Fruit fly (Drosophila melanogaster): ENCODE measurements around the gene CG32500.

The CG32500 gene

DNA sequence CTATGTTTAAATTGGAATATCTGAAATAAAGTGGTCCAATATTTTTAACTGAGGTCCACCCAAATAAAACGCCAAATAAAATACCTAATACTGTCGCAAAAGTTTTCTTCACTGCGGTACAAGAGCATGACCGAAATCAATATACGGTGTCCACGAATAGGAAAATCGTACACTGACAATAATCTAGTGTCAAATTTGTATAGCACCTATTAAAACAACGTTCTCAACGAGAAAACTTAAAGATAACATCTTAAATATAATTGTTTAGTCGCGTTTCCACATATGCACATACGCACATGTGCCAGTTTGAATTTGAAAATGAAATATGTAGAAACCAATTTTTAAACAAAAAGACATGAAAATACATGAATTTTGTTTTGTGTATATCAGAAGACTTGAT is 7.9 kb upstream of the CG32500 start (continued):
- TF ChIP-seq Eip93F (GFP tag; optimal IDR thresholded peaks at IDR 0.05) (no peak), topi (GFP tag; optimal IDR thresholded peaks at IDR 0.05) (peak; percentile 61), CG8119 (GFP tag; IDR thresholded peaks at IDR 0.05) (peak; percentile 56; the same call in 1 of the 3 replicates), CG11294 (GFP tag; IDR thresholded peaks at IDR 0.05) (no peak), CG6854 (GFP tag; optimal IDR thresholded peaks at IDR 0.05) (no peak), CG8319 (GFP tag; optimal IDR thresholded peaks at IDR 0.05) (no peak), CG15336 (GFP tag; IDR thresholded peaks at IDR 0.05) (peak; percentile 66), vri (GFP tag; optimal IDR thresholded peaks at IDR 0.05) (peak; percentile 41), salr (GFP tag; optimal IDR thresholded peaks at IDR 0.05) (peak in 1 of 2 experiments; percentile 1), CG1621 (tag; optimal IDR thresholded peaks at IDR 0.05) (peak; percentile 17), CG8632 (GFP tag; optimal IDR thresholded peaks at IDR 0.05) (peak; percentile 20), dac (GFP tag; optimal IDR thresholded peaks at IDR 0.05) (peak; percentile 14), CG3032 (tag; optimal IDR thresholded peaks at IDR 0.05) (peak; percentile 40), fd59A (GFP tag; optimal IDR thresholded peaks at IDR 0.05) (no peak), CG16779 (tag; optimal IDR thresholded peaks at IDR 0.05) (peak; percentile 7), lz (GFP tag; optimal IDR thresholded peaks at IDR 0.05) (peak; percentile 39), esn (GFP tag; optimal IDR thresholded peaks at IDR 0.05) (peak; percentile 60), net (GFP tag; optimal IDR thresholded peaks at IDR 0.05) (peak; percentile 48)

DNA sequence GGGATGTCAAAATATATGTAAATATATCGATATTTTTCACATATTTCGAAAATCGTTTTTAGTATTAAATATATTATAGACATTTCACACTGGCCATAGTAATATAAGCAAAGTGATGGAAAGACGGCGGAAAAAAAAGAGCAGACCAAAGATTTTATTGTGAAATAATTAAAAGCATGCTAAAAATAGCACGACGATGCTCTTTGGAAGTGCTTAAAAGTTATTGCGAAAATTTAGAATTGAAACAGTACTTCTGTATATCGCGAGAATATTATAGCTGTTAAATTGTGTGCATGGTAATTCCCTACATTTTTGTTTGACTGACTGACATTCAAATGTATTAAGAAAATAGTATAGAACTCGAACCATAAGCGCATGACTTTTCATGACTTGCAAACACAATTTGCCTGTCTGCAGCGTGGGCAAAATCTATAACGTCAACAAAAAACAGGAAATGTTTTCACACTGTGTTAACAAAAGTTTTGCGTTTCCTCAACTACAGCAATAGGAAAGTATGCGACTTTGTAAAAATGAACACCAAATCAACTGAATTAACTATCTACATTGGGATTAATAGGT is 6.7 kb upstream of the CG32500 start:
- TF ChIP-seq CG1621 (tag; optimal IDR thresholded peaks at IDR 0.05): no peak
- TF ChIP-seq CG3919 (GFP tag; optimal IDR thresholded peaks at IDR 0.05): no peak
- TF ChIP-seq CG11762 (GFP tag; optimal IDR thresholded peaks at IDR 0.05; ENCODE audit: insufficient read depth): no peak
- no peak for TF ChIP-seq CG4318 (GFP tag; optimal IDR thresholded peaks at IDR 0.05)
- TF ChIP-seq achi (GFP tag; optimal IDR thresholded peaks at IDR 0.05): no peak
- no peak for TF ChIP-seq Eip75B (GFP tag; optimal IDR thresholded peaks at IDR 0.05)
- TF ChIP-seq Hr38 (GFP tag; optimal IDR thresholded peaks at IDR 0.05): no peak
- no peak for TF ChIP-seq lz (GFP tag; optimal IDR thresholded peaks at IDR 0.05)
- TF ChIP-seq ss (GFP tag; optimal IDR thresholded peaks at IDR 0.05): no peak
- no peak for TF ChIP-seq CG11902 (GFP tag; optimal IDR thresholded peaks at IDR 0.05)
- no peak for TF ChIP-seq CG32006 (GFP tag; optimal IDR thresholded peaks at IDR 0.05)
- TF ChIP-seq Lpt (GFP tag; optimal IDR thresholded peaks at IDR 0.05): no peak
- TF ChIP-seq CG16779 (tag; optimal IDR thresholded peaks at IDR 0.05): no peak
- no peak for TF ChIP-seq eg (GFP tag; IDR thresholded peaks at IDR 0.05)
- no peak for TF ChIP-seq Blimp-1 (GFP tag; optimal IDR thresholded peaks at IDR 0.05)
- no peak for TF ChIP-seq CG9139 (GFP tag; optimal IDR thresholded peaks at IDR 0.05)
- TF ChIP-seq Eip78C (GFP tag): no peak
- no peak for TF ChIP-seq CG15336 (GFP tag; IDR thresholded peaks at IDR 0.05)

DNA sequence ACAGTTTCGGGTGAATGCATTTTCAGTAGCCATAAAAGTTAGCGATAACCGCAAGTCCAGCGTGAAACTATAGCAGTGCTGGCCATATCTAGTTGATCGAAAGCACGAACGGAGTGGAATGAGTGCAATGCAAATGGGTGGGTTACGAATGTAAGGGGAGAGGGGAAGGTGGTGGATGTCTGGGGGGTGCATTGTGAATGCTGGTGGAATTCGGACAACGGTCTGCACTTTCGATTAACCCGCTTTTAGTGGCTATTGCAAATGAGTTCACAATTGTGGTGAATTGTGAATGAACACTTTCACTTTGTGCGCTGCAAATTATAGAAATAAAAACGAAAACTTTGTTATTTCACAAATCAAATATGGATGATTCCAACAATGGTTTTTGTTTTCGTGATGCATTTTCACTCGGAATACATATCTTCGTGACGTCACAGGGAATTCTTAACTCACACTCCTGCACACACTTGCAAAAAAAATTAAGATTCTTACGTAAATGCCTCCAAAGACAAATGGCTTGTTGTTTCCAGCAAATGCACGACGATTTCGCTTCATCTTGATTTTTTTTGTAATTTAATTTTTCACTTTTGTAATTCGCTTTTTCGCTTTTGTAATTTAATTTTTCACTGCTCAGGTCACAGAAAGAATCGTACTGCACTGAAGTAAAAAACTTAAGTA is 6.1 kb upstream of the CG32500 start, which contains the start of gene DIP1:
Gene DIP1, minus strand, starts transcription at position 667 of the 678 bp plus-strand sequence.
- TF ChIP-seq esn (GFP tag; optimal IDR thresholded peaks at IDR 0.05): peak; percentile 80
- TF ChIP-seq Smox (GFP tag; optimal IDR thresholded peaks at IDR 0.05): peak; percentile 73
- peak; percentile 75 for TF ChIP-seq net (GFP tag; optimal IDR thresholded peaks at IDR 0.05)
- peak; percentile 39 for TF ChIP-seq CG11762 (GFP tag; optimal IDR thresholded peaks at IDR 0.05; ENCODE audit: insufficient read depth)
- no peak for TF ChIP-seq CG11294 (GFP tag; IDR thresholded peaks at IDR 0.05)
- peak; percentile 56 for TF ChIP-seq CG31627 (GFP tag; optimal IDR thresholded peaks at IDR 0.05)
- peak; percentile 88 for TF ChIP-seq svp (GFP tag)
- TF ChIP-seq topi (GFP tag; optimal IDR thresholded peaks at IDR 0.05): peak; percentile 77
- peak; percentile 61 for TF ChIP-seq Gug (GFP tag; IDR thresholded peaks at IDR 0.05)
- peak; percentile 43; the same call in 2 of the 3 replicates for TF ChIP-seq CG8119 (GFP tag; IDR thresholded peaks at IDR 0.05)
- TF ChIP-seq CG3919 (GFP tag; optimal IDR thresholded peaks at IDR 0.05): peak; percentile 75
- TF ChIP-seq achi (GFP tag; optimal IDR thresholded peaks at IDR 0.05): peak; percentile 61
- TF ChIP-seq Hr38 (GFP tag; optimal IDR thresholded peaks at IDR 0.05): no peak
- TF ChIP-seq Eip93F (GFP tag; optimal IDR thresholded peaks at IDR 0.05): no peak
- no peak for TF ChIP-seq Sox15 (GFP tag; optimal IDR thresholded peaks at IDR 0.05)
- TF ChIP-seq Sox102F (GFP tag; optimal IDR thresholded peaks at IDR 0.05): peak; percentile 83
- peak; percentile 49 for TF ChIP-seq CG16779 (tag; optimal IDR thresholded peaks at IDR 0.05)
- TF ChIP-seq dac (GFP tag; optimal IDR thresholded peaks at IDR 0.05): no peak
- peak; percentile 60 for TF ChIP-seq OdsH (GFP tag; optimal IDR thresholded peaks at IDR 0.05)
- TF ChIP-seq CG1621 (tag; optimal IDR thresholded peaks at IDR 0.05): peak; percentile 25
- TF ChIP-seq CG7368 (GFP tag; optimal IDR thresholded peaks at IDR 0.05): peak; percentile 58
- peak; percentile 65 for TF ChIP-seq lz (GFP tag; optimal IDR thresholded peaks at IDR 0.05)
- peak; percentile 75 for TF ChIP-seq CG6163 (GFP tag; IDR thresholded peaks at IDR 0.05)
- TF ChIP-seq CG10669 (GFP tag; optimal IDR thresholded peaks at IDR 0.05): peak; percentile 61
- TF ChIP-seq CG6854 (GFP tag; optimal IDR thresholded peaks at IDR 0.05): peak; percentile 59
- TF ChIP-seq fd85E (GFP tag; optimal IDR thresholded peaks at IDR 0.05): peak; percentile 8
- peak; percentile 66 for TF ChIP-seq acj6 (GFP tag; optimal IDR thresholded peaks at IDR 0.05)
- TF ChIP-seq CG6276 (GFP tag; optimal IDR thresholded peaks at IDR 0.05): peak; percentile 14
